Worm (Caenorhabditis elegans) whole organism, L1 larva: ENCODE measurements around the gene col-123.

Experiments
- C16A3.4 ChIP-seq: fragments of 150-350 bp; optimal IDR thresholded peaks from 2 replicates; lab custom pipeline; 2014; ENCODE audit warnings: missing biosample characterization, missing genetic modification characterization
- C34B4.2 ChIP-seq: sonication (generic microtip); optimal IDR thresholded peaks from 2 replicates; lab custom pipeline; 2017; ENCODE audit warnings: mild to moderate bottlenecking, missing genetic modification characterization, missing compliant biosample characterization
- aha-1 ChIP-seq: fragments of 150-350 bp; optimal IDR thresholded peaks from 2 replicates; lab custom pipeline; 2014; ENCODE audit warnings: missing biosample characterization, missing genetic modification characterization
- aly-2 ChIP-seq: fragments of 150-350 bp; optimal IDR thresholded peaks from 2 replicates; lab custom pipeline; 2014; ENCODE audit warnings: missing biosample characterization, missing genetic modification characterization
- ama-1 ChIP-seq: fragments of 150-350 bp; optimal IDR thresholded peaks from 2 replicates; lab custom pipeline; 2014
- ceh-82 ChIP-seq, 3 experiments: fragments of 150-350 bp in 1 of 3; sonication (generic microtip) in 2 of 3; optimal IDR thresholded peaks; 2 replicates each; lab custom pipeline; 2014 to 2017; ENCODE audit warnings: missing biosample characterization in 3 of 3, missing genetic modification characterization in 3 of 3
- ceh-88 ChIP-seq: fragments of 200-800 bp; sonication (Bioruptor generic); IDR thresholded peaks from 2 replicates; pipeline ENCODE4 v1.3.6; 2022; ENCODE audit warnings: missing genetic modification characterization, missing compliant biosample characterization
- ceh-90 ChIP-seq: sonication (generic microtip); optimal IDR thresholded peaks from 2 replicates; lab custom pipeline; 2016; ENCODE audit warnings: missing genetic modification characterization, missing compliant biosample characterization
- ces-1 ChIP-seq: fragments of 150-350 bp; optimal IDR thresholded peaks from 2 replicates; lab custom pipeline; 2014; ENCODE audit warnings: missing biosample characterization, missing genetic modification reagents, missing genetic modification characterization
- efl-1 ChIP-seq, 4 experiments: fragments of 150-350 bp; optimal IDR thresholded peaks in 3 of 4; peaks in 1 of 4; 1 replicate in 1 of 4; 2 replicates in 3 of 4; lab custom pipeline; 2014; ENCODE audit warnings: missing biosample characterization in 2 of 4, missing genetic modification characterization in 2 of 4, missing genetic modification reagents in 2 of 4
- elt-2 ChIP-seq: sonication (generic microtip); optimal IDR thresholded peaks from 2 replicates; lab custom pipeline; 2016; ENCODE audit warnings: missing genetic modification characterization, mild to moderate bottlenecking, inconsistent platforms, missing compliant biosample characterization, missing genetic modification reagents
- elt-3 ChIP-seq, 6 experiments: fragments of 150-350 bp in 1 of 6; sonication (generic microtip); optimal IDR thresholded peaks; 2 replicates each; lab custom pipeline; 2017 to 2018; ENCODE audit warnings: missing biosample characterization in 6 of 6, missing genetic modification characterization in 6 of 6, inconsistent platforms in 1 of 6
- ets-5 ChIP-seq: fragments of 200-800 bp; sonication (Bioruptor generic); IDR thresholded peaks from 2 replicates; pipeline ENCODE4 v1.3.6; 2022; ENCODE audit warnings: missing genetic modification characterization, missing compliant biosample characterization
- fkh-10 ChIP-seq: sonication (generic microtip); optimal IDR thresholded peaks from 2 replicates; lab custom pipeline; 2017; ENCODE audit warnings: missing biosample characterization, missing genetic modification reagents, missing genetic modification characterization
- fkh-4 ChIP-seq: sonication (generic microtip); optimal IDR thresholded peaks from 2 replicates; lab custom pipeline; 2016; ENCODE audit warnings: missing compliant biosample characterization, missing genetic modification characterization, borderline replicate concordance
- hlh-17 ChIP-seq: fragments of 200-800 bp; sonication (Bioruptor generic); optimal IDR thresholded peaks from 2 replicates; lab custom pipeline; 2018; ENCODE audit warnings: missing genetic modification characterization, mild to moderate bottlenecking, missing compliant biosample characterization, moderate library complexity, borderline replicate concordance
- hpl-2 ChIP-seq: fragments of 150-350 bp; optimal IDR thresholded peaks from 2 replicates; lab custom pipeline; 2014; ENCODE audit warnings: missing biosample characterization, missing genetic modification reagents, missing genetic modification characterization
- lin-14 ChIP-seq: fragments of 200-800 bp; sonication (Bioruptor generic); optimal IDR thresholded peaks from 2 replicates; lab custom pipeline; 2018; ENCODE audit warnings: mild to moderate bottlenecking, missing genetic modification characterization, moderate library complexity, missing compliant biosample characterization
- lin-39 ChIP-seq: fragments of 150-350 bp; optimal IDR thresholded peaks from 2 replicates; lab custom pipeline; 2014; ENCODE audit warnings: missing biosample characterization, missing genetic modification reagents, missing genetic modification characterization
- lir-3 ChIP-seq: sonication (generic microtip); optimal IDR thresholded peaks from 2 replicates; lab custom pipeline; 2016; ENCODE audit warnings: mild to moderate bottlenecking, missing genetic modification characterization, moderate library complexity, missing compliant biosample characterization; ENCODE audit not compliant: poor library complexity
- mab-9 ChIP-seq: fragments of 200-800 bp; sonication (Bioruptor generic); IDR thresholded peaks from 2 replicates; pipeline ENCODE4 v1.3.6; 2022; ENCODE audit warnings: missing genetic modification reagents, missing genetic modification characterization, missing compliant biosample characterization
- mef-2 ChIP-seq: fragments of 150-350 bp; optimal IDR thresholded peaks from 2 replicates; lab custom pipeline; 2014; ENCODE audit warnings: missing biosample characterization, missing genetic modification characterization
- mep-1 ChIP-seq: fragments of 150-350 bp; optimal IDR thresholded peaks from 2 replicates; lab custom pipeline; 2014; ENCODE audit warnings: missing biosample characterization, missing genetic modification characterization
- nhr-11 ChIP-seq: fragments of 150-350 bp; optimal IDR thresholded peaks from 2 replicates; lab custom pipeline; 2014; ENCODE audit warnings: missing biosample characterization, missing genetic modification characterization
- nhr-237 ChIP-seq: fragments of 150-350 bp; optimal IDR thresholded peaks from 2 replicates; lab custom pipeline; 2014; ENCODE audit warnings: missing biosample characterization, missing genetic modification characterization
- nhr-47 ChIP-seq: sonication (generic microtip); optimal IDR thresholded peaks from 2 replicates; lab custom pipeline; 2016; ENCODE audit warnings: mild to moderate bottlenecking, missing genetic modification characterization, moderate library complexity, missing compliant biosample characterization
- nhr-71 ChIP-seq: sonication (generic microtip); optimal IDR thresholded peaks from 2 replicates; lab custom pipeline; 2016; ENCODE audit warnings: mild to moderate bottlenecking, missing genetic modification characterization, moderate library complexity, missing compliant biosample characterization
- nhr-77 ChIP-seq: fragments of 150-350 bp; optimal IDR thresholded peaks from 2 replicates; lab custom pipeline; 2014; ENCODE audit warnings: missing biosample characterization, missing genetic modification characterization
- nhr-84 ChIP-seq: sonication (generic microtip); optimal IDR thresholded peaks from 2 replicates; lab custom pipeline; 2017; ENCODE audit warnings: missing biosample characterization, missing genetic modification characterization
- nhr-85 ChIP-seq: sonication (generic microtip); peaks from one replicate; lab custom pipeline; 2016; ENCODE audit warnings: missing genetic modification characterization, inconsistent platforms, missing compliant biosample characterization
- pax-3 ChIP-seq: fragments of 200-800 bp; sonication (Bioruptor generic); optimal IDR thresholded peaks from 2 replicates; lab custom pipeline; 2018; ENCODE audit warnings: mild to moderate bottlenecking, missing genetic modification characterization, moderate library complexity, missing compliant biosample characterization
- pqm-1 ChIP-seq: sonication (generic microtip); optimal IDR thresholded peaks from 3 replicates; lab custom pipeline; 2017; ENCODE audit warnings: missing biosample characterization, missing genetic modification characterization
- rnt-1 ChIP-seq: sonication (generic microtip); optimal IDR thresholded peaks from 2 replicates; lab custom pipeline; 2016; ENCODE audit warnings: mild to moderate bottlenecking, missing genetic modification characterization, moderate library complexity, missing compliant biosample characterization
- skn-1 ChIP-seq: fragments of 150-350 bp; optimal IDR thresholded peaks from 2 replicates; lab custom pipeline; 2014; ENCODE audit warnings: missing biosample characterization, missing genetic modification characterization
- sptf-1 ChIP-seq: fragments of 150-350 bp; optimal IDR thresholded peaks from 2 replicates; lab custom pipeline; 2014; ENCODE audit warnings: missing biosample characterization, missing genetic modification characterization
- swsn-7 ChIP-seq: sonication (generic microtip); optimal IDR thresholded peaks from 2 replicates; lab custom pipeline; 2016; ENCODE audit warnings: missing genetic modification characterization, missing compliant biosample characterization
- tlp-1 ChIP-seq: fragments of 150-350 bp; optimal IDR thresholded peaks from 2 replicates; lab custom pipeline; 2014; ENCODE audit warnings: missing biosample characterization, missing genetic modification characterization
- unc-130 ChIP-seq: fragments of 150-350 bp; optimal IDR thresholded peaks from 2 replicates; lab custom pipeline; 2017; ENCODE audit warnings: missing biosample characterization, missing genetic modification characterization, inconsistent platforms
- unc-62 ChIP-seq: fragments of 150-350 bp; optimal IDR thresholded peaks from 2 replicates; lab custom pipeline; 2014; ENCODE audit warnings: missing biosample characterization, missing genetic modification reagents, missing genetic modification characterization
- zag-1 ChIP-seq: fragments of 150-350 bp; optimal IDR thresholded peaks from 2 replicates; lab custom pipeline; 2014; ENCODE audit warnings: missing biosample characterization, missing genetic modification characterization
- ztf-11 ChIP-seq, 2 experiments: sonication (generic microtip); optimal IDR thresholded peaks; 2 replicates each; lab custom pipeline; 2016 to 2017; ENCODE audit warnings: missing genetic modification characterization in 2 of 2, missing biosample characterization in 1 of 2, missing compliant biosample characterization in 1 of 2

The col-123 gene

ce11 chrIV:9852250-9852649 lies 30.5 kb downstream of the col-123 start, which contains the start of gene ssq-1:
Gene ssq-1, plus strand, starts transcription at chrIV:9852550.
- TF ChIP-seq nhr-47 (tag; lab: Kevin White, UChicago): no peak
- TF ChIP-seq pax-3: no peak
- no peak for TF ChIP-seq unc-130
- no peak for TF ChIP-seq fkh-10 (GFP tag; lab: Kevin White, UChicago)
- no peak for TF ChIP-seq fkh-4 (tag; lab: Kevin White, UChicago)

- no peak for TF ChIP-seq hpl-2 (GFP tag; lab: Kevin White, UChicago)
- no peak for TF ChIP-seq ces-1 (GFP tag; lab: Kevin White, UChicago)
- no peak for TF ChIP-seq ama-1 (lab: Kevin White, UChicago)
- no peak for TF ChIP-seq efl-1 (optimal IDR thresholded peaks at IDR 0.05; lab: Kevin White, UChicago)
- no peak for TF ChIP-seq efl-1 (GFP tag; optimal IDR thresholded peaks at IDR 0.05 in 1 of 2; lab: Kevin White, UChicago)
- no peak for TF ChIP-seq mab-9 (GFP tag; lab: Robert Waterston, UW)
- no peak for TF ChIP-seq swsn-7
- no peak for TF ChIP-seq C16A3.4 (tag; lab: Kevin White, UChicago)
- no peak for TF ChIP-seq skn-1 (tag; lab: Kevin White, UChicago)
- TF ChIP-seq elt-3 (tag; optimal IDR thresholded peaks at IDR 0.05; lab: Kevin White, UChicago): no peak
- TF ChIP-seq sptf-1 (tag; lab: Kevin White, UChicago): no peak
- TF ChIP-seq aly-2 (tag; lab: Kevin White, UChicago): no peak
- TF ChIP-seq lir-3 (tag; lab: Kevin White, UChicago): no peak
Observed at ce11 chrIV:9852818-9853466, 31.2 kb downstream of the col-123 start.

- peak; percentile 5 for TF ChIP-seq elt-2 (tag; lab: Kevin White, UChicago)
- no peak for TF ChIP-seq mef-2 (tag; lab: Kevin White, UChicago)
Observed at ce11 chrIV:9854952-9855351, 33.2 kb downstream of the col-123 start.

DNA sequence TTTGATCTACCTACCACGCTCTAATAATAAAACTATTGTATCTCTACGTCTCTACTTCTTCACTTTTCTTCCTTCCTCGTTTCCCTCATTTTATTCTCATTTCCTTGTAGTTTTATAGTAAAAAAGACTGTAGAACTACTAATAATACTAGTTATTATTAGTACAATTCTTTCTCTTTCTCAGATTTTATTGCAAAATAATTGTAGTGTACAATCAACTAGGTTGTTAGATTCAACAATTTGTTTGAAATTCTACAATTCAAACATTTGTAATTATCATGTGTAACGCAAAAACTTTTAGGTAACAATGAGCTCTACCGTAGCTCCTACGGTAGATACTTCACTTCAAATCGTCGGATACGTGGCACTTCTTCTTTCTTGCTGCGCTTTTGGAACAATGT lies 34.0 kb downstream of the col-123 start, which contains the start of gene K07F5.12:
Gene K07F5.12, plus strand, starts transcription at position 301 of the 400 bp plus-strand sequence.
- TF ChIP-seq skn-1 (tag; lab: Kevin White, UChicago): no peak

ce11 chrIV:9857952-9858488 lies 36.3 kb downstream of the col-123 start, which contains the start of gene npp-1:
Gene npp-1, plus strand, starts transcription at chrIV:9858488.
- TF ChIP-seq ceh-88 (GFP tag; lab: Robert Waterston, UW) (no peak), nhr-11 (tag; lab: Kevin White, UChicago) (no peak), ets-5 (GFP tag; lab: Robert Waterston, UW) (no peak), mab-9 (GFP tag; lab: Robert Waterston, UW) (no peak), skn-1 (tag; lab: Kevin White, UChicago) (no peak), nhr-71 (tag; lab: Kevin White, UChicago) (no peak), ceh-82 (tag; optimal IDR thresholded peaks at IDR 0.05; lab: Kevin White, UChicago) (peak in 1 of 3 experiments; percentile 20), aha-1 (no peak), rnt-1 (tag; lab: Kevin White, UChicago) (peak; percentile 43), pqm-1 (tag; lab: Kevin White, UChicago) (no peak), elt-3 (tag; optimal IDR thresholded peaks at IDR 0.05; lab: Kevin White, UChicago) (peak in 1 of 6 experiments; percentile 24), ces-1 (GFP tag; lab: Kevin White, UChicago) (no peak), mep-1 (tag; lab: Kevin White, UChicago) (no peak), zag-1 (tag; lab: Kevin White, UChicago) (no peak), C34B4.2 (tag; lab: Kevin White, UChicago) (no peak), hlh-17 (GFP tag; lab: Kevin White, UChicago) (no peak), fkh-10 (GFP tag; lab: Kevin White, UChicago) (no peak), tlp-1 (tag; lab: Kevin White, UChicago) (no peak), unc-62 (GFP tag; lab: Kevin White, UChicago) (no peak), ama-1 (lab: Kevin White, UChicago) (no peak), ceh-90 (tag; lab: Kevin White, UChicago) (no peak), swsn-7 (no peak), fkh-4 (tag; lab: Kevin White, UChicago) (no peak), lin-14 (GFP tag; lab: Kevin White, UChicago) (no peak), lir-3 (tag; lab: Kevin White, UChicago) (peak; percentile 46), nhr-85 (tag; lab: Kevin White, UChicago) (no peak), nhr-237 (no peak), ztf-11 (tag; optimal IDR thresholded peaks at IDR 0.05; lab: Kevin White, UChicago) (no peak), nhr-84 (tag; lab: Kevin White, UChicago) (no peak), nhr-77 (no peak), efl-1 (optimal IDR thresholded peaks at IDR 0.05; lab: Kevin White, UChicago) (peak; percentile 62 to 72), efl-1 (GFP tag; optimal IDR thresholded peaks at IDR 0.05 in 1 of 2; lab: Kevin White, UChicago) (peak; percentile 56 to 90), lin-39 (no peak), C16A3.4 (tag; lab: Kevin White, UChicago) (peak; percentile 79)
